Fruit fly (Drosophila melanogaster) whole organism, prepupa: ENCODE measurements around the gene pont.

Experiments
- CG34406 ChIP-seq: fragments of 200-800 bp; sonication (Bioruptor generic); optimal IDR thresholded peaks from 3 replicates; lab custom pipeline; 2016; ENCODE audit warnings: missing biosample characterization, missing genetic modification characterization
- CG6792 ChIP-seq: fragments of 200-800 bp; sonication (Bioruptor generic); optimal IDR thresholded peaks from 3 replicates; lab custom pipeline; 2016; ENCODE audit warnings: missing biosample characterization, missing genetic modification characterization
- Lpt ChIP-seq: fragments of 200-800 bp; sonication (Bioruptor generic); optimal IDR thresholded peaks from 3 replicates; lab custom pipeline; 2016; ENCODE audit warnings: missing biosample characterization, missing genetic modification characterization
- OdsH ChIP-seq: fragments of 200-800 bp; sonication (Bioruptor generic); optimal IDR thresholded peaks from 3 replicates; lab custom pipeline; 2016; ENCODE audit warnings: missing biosample characterization, missing genetic modification characterization
- Smox ChIP-seq: fragments of 200-800 bp; sonication (Bioruptor generic); optimal IDR thresholded peaks from 3 replicates; lab custom pipeline; 2016; ENCODE audit warnings: missing biosample characterization, missing genetic modification characterization
- spab ChIP-seq: fragments of 200-800 bp; sonication (Bioruptor generic); optimal IDR thresholded peaks from 2 replicates; lab custom pipeline; 2017; ENCODE audit warnings: missing biosample characterization, mild to moderate bottlenecking, missing genetic modification characterization, missing genetic modification reagents
- ss ChIP-seq, 2 experiments: fragments of 200-800 bp; sonication (Bioruptor generic); optimal IDR thresholded peaks; 2 replicates in 1 of 2; 3 replicates in 1 of 2; lab custom pipeline; 2017 to 2018; ENCODE audit warnings: mild to moderate bottlenecking in 2 of 2, missing biosample characterization in 2 of 2, missing genetic modification characterization in 2 of 2, moderate library complexity in 1 of 2

DNA sequence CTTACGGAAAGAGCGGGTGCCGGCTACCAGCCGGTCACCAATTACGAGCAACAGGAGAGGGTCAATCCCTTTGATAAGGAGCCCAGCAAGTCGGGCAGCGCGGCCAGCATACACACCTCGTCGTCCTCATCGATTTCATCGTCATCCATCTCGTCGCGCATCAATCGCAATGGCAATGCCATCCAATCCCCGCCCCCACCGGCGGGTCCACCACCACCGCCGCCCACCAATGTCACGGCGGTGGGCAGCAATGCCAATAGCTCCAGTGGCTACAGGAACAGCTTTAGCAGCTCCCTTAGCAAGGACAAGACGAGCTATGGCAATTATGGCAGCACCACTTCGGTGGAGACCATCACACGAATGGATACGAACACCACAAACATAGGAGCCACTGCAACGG, 43.9 kb upstream of the pont start:
- TF ChIP-seq Smox (GFP tag; lab: Kevin White, UChicago), result no peak
- TF ChIP-seq ss (GFP tag; optimal IDR thresholded peaks at IDR 0.05; lab: Kevin White, UChicago), result no peak
- no peak for TF ChIP-seq CG34406
- TF ChIP-seq Lpt (GFP tag; lab: Kevin White, UChicago), result no peak
- no peak for TF ChIP-seq CG6792
- no peak for TF ChIP-seq spab
- TF ChIP-seq OdsH (GFP tag; lab: Kevin White, UChicago), result no peak
